Worm (Caenorhabditis elegans): Measurements from ENCODE around the gene C18A11.2.

Gene C18A11.2

ce11 chrX:8082703-8083102 lies 15.3 kb downstream of the C18A11.2 start:
- TF ChIP-seq T26A8.4 (GFP tag; IDR thresholded peaks at IDR 0.05) (no peak), aha-1 (tag) (peak; percentile 92), hlh-30 (tag; optimal IDR thresholded peaks at IDR 0.05; ENCODE audit: insufficient read depth) (no peak)

- no peak for TF ChIP-seq lin-38 (GFP tag; IDR thresholded peaks at IDR 0.05)
- no peak for TF ChIP-seq lin-39 (tag; optimal IDR thresholded peaks at IDR 0.05)
- TF ChIP-seq mdl-1 (tag; optimal IDR thresholded peaks at IDR 0.05), result no peak
- no peak for TF ChIP-seq nhr-237 (tag; optimal IDR thresholded peaks at IDR 0.05)
- no peak for TF ChIP-seq daf-16 (GFP tag; optimal IDR thresholded peaks at IDR 0.05)
- TF ChIP-seq daf-16 (tag; optimal IDR thresholded peaks at IDR 0.05), result peak; percentile 54
- TF ChIP-seq lin-15B (tag; optimal IDR thresholded peaks at IDR 0.05), result no peak
- TF ChIP-seq madf-9 (GFP tag; conservative IDR thresholded peaks at IDR 0.05), result no peak
- TF ChIP-seq php-3 (GFP tag; IDR thresholded peaks at IDR 0.05), result peak; percentile 74
- TF ChIP-seq tra-1 (GFP tag; IDR thresholded peaks at IDR 0.05), result no peak
- peak; percentile 20 for TF ChIP-seq zip-2 (tag; optimal IDR thresholded peaks at IDR 0.05)
Measured at ce11 chrX:8083330-8083729, 16.0 kb downstream of the C18A11.2 start.

ce11 chrX:8083919-8084318 lies 16.6 kb downstream of the C18A11.2 start, which contains the start of gene K07E3.4:
Gene K07E3.4, minus strand, starts transcription at chrX:8084018.
- peak; percentile 38 for TF ChIP-seq aha-1 (tag)
- TF ChIP-seq dmd-6 (GFP tag; IDR thresholded peaks at IDR 0.05), result peak; percentile 70
- peak; percentile 43; the same call in 1 of the 2 replicates for TF ChIP-seq lin-1 (GFP tag; IDR thresholded peaks at IDR 0.05)
- TF ChIP-seq dve-1 (tag; optimal IDR thresholded peaks at IDR 0.05; ENCODE audit: insufficient read depth), result peak; percentile 84
- TF ChIP-seq aly-2 (tag; optimal IDR thresholded peaks at IDR 0.05), result no peak
- peak; percentile 54 for TF ChIP-seq nhr-77 (tag; optimal IDR thresholded peaks at IDR 0.05)
- TF ChIP-seq rbr-2 (tag; optimal IDR thresholded peaks at IDR 0.05), result peak; percentile 22
- TF ChIP-seq mxl-2 (GFP tag; conservative IDR thresholded peaks at IDR 0.05), result no peak
- TF ChIP-seq mxl-3 (GFP tag; optimal IDR thresholded peaks at IDR 0.05), result peak; percentile 78
- TF ChIP-seq nhr-25 (tag; optimal IDR thresholded peaks at IDR 0.05; ENCODE audit: borderline replicate concordance, insufficient read depth), result peak; percentile 66
- no peak for TF ChIP-seq zag-1 (tag; optimal IDR thresholded peaks at IDR 0.05)
- TF ChIP-seq ama-1 (optimal IDR thresholded peaks at IDR 0.05), result peak; percentile 5
- TF ChIP-seq lin-38 (GFP tag; IDR thresholded peaks at IDR 0.05), result no peak
- peak; percentile 82 for TF ChIP-seq mep-1 (tag; optimal IDR thresholded peaks at IDR 0.05)
- TF ChIP-seq lin-39 (tag; optimal IDR thresholded peaks at IDR 0.05), result no peak
- TF ChIP-seq tra-1 (GFP tag; IDR thresholded peaks at IDR 0.05), result 0 out of 2 replicates have a peak, but pooled peaks have one; percentile 31
- peak; percentile 86 for TF ChIP-seq hlh-11 (tag; optimal IDR thresholded peaks at IDR 0.05)
- no peak for TF ChIP-seq snpc-1.2 (GFP tag; IDR thresholded peaks at IDR 0.05)
- peak; percentile 6 for TF ChIP-seq nhr-11 (tag; optimal IDR thresholded peaks at IDR 0.05)
- no peak for TF ChIP-seq ceh-20 (GFP tag; IDR thresholded peaks at IDR 0.05)
- TF ChIP-seq hif-1 (tag; optimal IDR thresholded peaks at IDR 0.05), result peak in 1 of 2 experiments; percentile 55
- peak; percentile 27 for TF ChIP-seq nhr-102 (tag; optimal IDR thresholded peaks at IDR 0.05)
- peak in 1 of 2 experiments; percentile 46 for TF ChIP-seq lsy-2 (tag; optimal IDR thresholded peaks at IDR 0.05)
- TF ChIP-seq skn-1 (tag; optimal IDR thresholded peaks at IDR 0.05), result no peak
- no peak for TF ChIP-seq Y75B8A.6 (GFP tag; IDR thresholded peaks at IDR 0.05)
- peak; percentile 95 for TF ChIP-seq hlh-30 (tag; optimal IDR thresholded peaks at IDR 0.05; ENCODE audit: insufficient read depth)
- peak; percentile 51 for TF ChIP-seq gei-8 (GFP tag; optimal IDR thresholded peaks at IDR 0.05)
- TF ChIP-seq F37D6.2 (tag; optimal IDR thresholded peaks at IDR 0.05), result no peak
- TF ChIP-seq nhr-111 (GFP tag; optimal IDR thresholded peaks at IDR 0.05), result no peak
- no peak for TF ChIP-seq F10B5.3 (tag; optimal IDR thresholded peaks at IDR 0.05)
- TF ChIP-seq spr-1 (tag; optimal IDR thresholded peaks at IDR 0.05), result peak; percentile 22
- no peak for TF ChIP-seq hmg-1.1 (GFP tag; IDR thresholded peaks at IDR 0.05)
- TF ChIP-seq unc-39 (tag; optimal IDR thresholded peaks at IDR 0.05), result no peak
- TF ChIP-seq lin-13 (GFP tag; optimal IDR thresholded peaks at IDR 0.05), result peak; percentile 9
- peak; percentile 15 for TF ChIP-seq dpl-1 (GFP tag; optimal IDR thresholded peaks at IDR 0.05)
- peak; percentile 85 for TF ChIP-seq nhr-28 (tag; optimal IDR thresholded peaks at IDR 0.05)
- TF ChIP-seq php-3 (GFP tag; IDR thresholded peaks at IDR 0.05), result peak; percentile 5; the same call in 1 of the 2 replicates
- peak in 1 of 2 experiments; percentile 77 for TF ChIP-seq unc-62 (GFP tag; optimal IDR thresholded peaks at IDR 0.05 in 1 of 2)
- TF ChIP-seq unc-62 (tag; optimal IDR thresholded peaks at IDR 0.05), result no peak
- TF ChIP-seq pqm-1 (tag; optimal IDR thresholded peaks at IDR 0.05), result peak; percentile 42
